Worm (Caenorhabditis elegans): ENCODE data around the gene gst-7.
"Not testable (repeated sequence)": the region's sequence is repeated elsewhere in the genome, so short reads cannot be mapped to it uniquely, and the experiment has no call there.

gst-7 gene

ce11 chrII:4891012-4891775 lies 9.3 kb downstream of the gst-7 start, which contains the start of gene gst-9:
Gene gst-9, plus strand, starts transcription at chrII:4891585.
- TF ChIP-seq dao-5 (tag; optimal IDR thresholded peaks at IDR 0.05) (no peak), him-1 (tag; optimal IDR thresholded peaks at IDR 0.05) (no peak), W03F9.2 (tag; optimal IDR thresholded peaks at IDR 0.05) (no peak)

DNA sequence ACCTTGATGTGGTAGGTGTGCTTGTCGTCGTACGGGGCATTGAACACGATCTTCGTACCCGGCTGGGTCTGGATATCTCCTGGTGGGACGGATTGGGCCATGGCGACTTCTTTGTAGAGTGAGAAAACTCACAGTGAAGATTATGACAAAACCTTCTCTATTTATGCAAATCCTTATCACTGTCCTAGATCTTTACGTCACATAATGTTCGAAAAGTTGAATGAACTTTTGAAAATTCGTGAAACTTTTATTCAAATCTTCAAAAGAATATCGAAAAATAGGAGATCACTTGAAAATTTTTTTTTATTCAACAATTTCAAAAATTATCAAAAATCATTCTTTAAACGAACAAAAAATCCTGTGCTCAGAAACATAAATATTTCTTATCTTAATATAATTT lies 10.7 kb downstream of the gst-7 start, which contains the start of gene msp-33:
Gene msp-33 (minus strand): TSS at position 101 of the 400 bp plus-strand sequence.
- no peak for TF ChIP-seq W03F9.2 (tag; optimal IDR thresholded peaks at IDR 0.05)
- TF ChIP-seq him-1 (tag; optimal IDR thresholded peaks at IDR 0.05) = no peak
- no peak for TF ChIP-seq dao-5 (tag; optimal IDR thresholded peaks at IDR 0.05)

- not testable (repeated sequence) for TF ChIP-seq dao-5, him-1, W03F9.2 (tag; optimal IDR thresholded peaks at IDR 0.05)
These were observed 16.7 kb downstream of the gst-7 start, which contains the start of gene msp-32 for ce11 chrII:4898529-4898928. Gene msp-32, plus strand, starts transcription at chrII:4898829.

ce11 chrII:4902035-4902434 lies 20.2 kb downstream of the gst-7 start, which contains the start of gene R05F9.9:
Gene R05F9.9, minus strand, starts transcription at chrII:4902100.
- TF ChIP-seq W03F9.2 (tag; optimal IDR thresholded peaks at IDR 0.05) = no peak
- TF ChIP-seq dao-5 (tag; optimal IDR thresholded peaks at IDR 0.05) = no peak
- no peak for TF ChIP-seq him-1 (tag; optimal IDR thresholded peaks at IDR 0.05)

DNA sequence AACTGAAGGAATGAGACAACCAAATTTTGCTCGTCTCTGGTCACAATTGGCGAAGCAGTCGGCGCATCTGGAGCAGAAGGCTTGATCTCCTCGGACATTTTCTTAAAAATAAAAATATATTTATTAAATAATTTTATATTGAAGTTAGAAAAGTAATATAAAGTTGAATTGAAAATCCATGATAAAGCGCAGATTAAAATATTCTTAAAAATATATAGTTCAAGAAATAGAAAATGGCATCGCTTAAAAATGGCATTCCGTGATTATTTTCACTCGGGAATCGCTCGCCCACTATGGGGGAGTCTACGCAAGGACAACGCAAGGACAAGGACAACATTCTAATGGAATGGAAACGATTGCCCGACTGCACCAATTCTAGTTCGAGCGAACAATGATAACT lies 21.8 kb downstream of the gst-7 start, which contains the start of gene sgt-1:
Gene sgt-1 (minus strand): TSS at position 101 of the 400 bp plus-strand sequence.
- not testable (repeated sequence) for TF ChIP-seq dao-5, W03F9.2, him-1 (tag; optimal IDR thresholded peaks at IDR 0.05)

- TF ChIP-seq dao-5 (tag; optimal IDR thresholded peaks at IDR 0.05) (no peak), W03F9.2 (tag; optimal IDR thresholded peaks at IDR 0.05) (peak; percentile 88)
These were observed 22.4 kb downstream of the gst-7 start for ce11 chrII:4904277-4904676.

ce11 chrII:4904778-4905177 lies 22.9 kb downstream of the gst-7 start, which contains the start of gene btbd-10:
Gene btbd-10, plus strand, starts transcription at chrII:4905008.
- TF ChIP-seq him-1 (tag; optimal IDR thresholded peaks at IDR 0.05) (no peak), dao-5 (tag; optimal IDR thresholded peaks at IDR 0.05) (no peak), W03F9.2 (tag; optimal IDR thresholded peaks at IDR 0.05) (no peak)

DNA sequence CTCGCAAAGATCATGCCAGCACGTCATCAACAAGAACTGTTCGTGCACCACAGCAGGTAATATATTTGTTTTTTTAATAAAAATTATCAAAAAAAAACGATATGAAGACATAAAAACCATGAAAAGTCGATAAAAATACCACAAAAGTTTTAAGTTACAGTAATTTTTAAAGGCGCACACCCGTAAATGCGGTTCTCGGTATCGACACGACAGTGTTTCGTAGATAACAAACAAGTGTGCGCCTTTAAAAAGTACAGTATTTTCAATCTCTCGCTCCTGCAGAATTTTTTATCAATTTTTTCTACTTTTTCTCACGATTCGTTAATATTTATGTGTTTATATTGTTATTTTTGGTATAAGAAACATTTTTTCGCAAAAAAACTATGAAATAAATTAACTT lies 23.5 kb downstream of the gst-7 start:
- no peak for TF ChIP-seq W03F9.2 (tag; optimal IDR thresholded peaks at IDR 0.05)
- no peak for TF ChIP-seq dao-5 (tag; optimal IDR thresholded peaks at IDR 0.05)
- no peak for TF ChIP-seq him-1 (tag; optimal IDR thresholded peaks at IDR 0.05)

DNA sequence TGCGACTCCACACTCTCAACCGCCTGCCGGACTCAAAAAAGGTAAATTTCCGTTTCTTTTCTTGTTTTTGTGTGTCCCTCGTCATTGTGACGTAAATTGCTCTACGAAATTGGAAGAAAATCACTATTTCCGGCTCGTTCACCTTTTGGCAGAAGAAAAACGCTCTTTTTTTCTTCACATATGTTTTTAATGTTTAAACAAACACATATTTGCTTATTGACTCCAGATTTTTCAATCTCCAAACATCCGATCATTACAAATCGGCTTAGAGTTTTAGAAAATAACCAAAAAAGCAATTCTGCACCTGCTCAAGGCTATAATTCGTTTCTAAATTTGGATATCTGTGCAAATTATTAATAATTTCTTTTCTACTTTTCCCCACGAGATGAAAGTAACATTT lies 24.0 kb downstream of the gst-7 start:
- no peak for TF ChIP-seq dao-5 (tag; optimal IDR thresholded peaks at IDR 0.05)
- no peak for TF ChIP-seq W03F9.2 (tag; optimal IDR thresholded peaks at IDR 0.05)
- no peak for TF ChIP-seq him-1 (tag; optimal IDR thresholded peaks at IDR 0.05)

- TF ChIP-seq W03F9.2 (tag; optimal IDR thresholded peaks at IDR 0.05) (no peak), him-1 (tag; optimal IDR thresholded peaks at IDR 0.05) (no peak)
These were observed 26.3 kb downstream of the gst-7 start for ce11 chrII:4908160-4908559.

DNA sequence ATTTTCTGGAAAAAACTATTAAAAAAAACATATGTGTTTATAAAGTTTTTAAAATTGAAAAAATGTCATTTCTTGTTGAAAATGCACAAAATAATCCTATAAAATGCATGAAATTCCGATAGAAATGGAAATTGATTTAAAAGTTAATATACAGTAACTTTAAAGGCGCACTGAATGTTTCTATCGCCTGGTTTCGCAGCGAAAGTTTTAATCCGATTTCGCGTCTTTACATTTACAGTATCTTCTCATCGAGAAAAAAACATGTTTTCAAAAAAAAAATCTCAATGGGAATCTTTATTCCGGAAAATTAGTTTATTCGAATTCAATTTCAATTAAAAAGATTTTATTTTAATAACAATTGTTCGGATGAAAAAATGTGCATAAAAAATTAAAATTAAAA lies 32.4 kb downstream of the gst-7 start, which contains the start of gene R05F9.11:
Gene R05F9.11 (minus strand): TSS at position 5 of the 400 bp plus-strand sequence.
- no peak for TF ChIP-seq W03F9.2 (tag; optimal IDR thresholded peaks at IDR 0.05)
- no peak for TF ChIP-seq dao-5 (tag; optimal IDR thresholded peaks at IDR 0.05)
- no peak for TF ChIP-seq him-1 (tag; optimal IDR thresholded peaks at IDR 0.05)

ce11 chrII:4915572-4915971 lies 33.7 kb downstream of the gst-7 start:
- TF ChIP-seq him-1 (tag; optimal IDR thresholded peaks at IDR 0.05) = no peak

DNA sequence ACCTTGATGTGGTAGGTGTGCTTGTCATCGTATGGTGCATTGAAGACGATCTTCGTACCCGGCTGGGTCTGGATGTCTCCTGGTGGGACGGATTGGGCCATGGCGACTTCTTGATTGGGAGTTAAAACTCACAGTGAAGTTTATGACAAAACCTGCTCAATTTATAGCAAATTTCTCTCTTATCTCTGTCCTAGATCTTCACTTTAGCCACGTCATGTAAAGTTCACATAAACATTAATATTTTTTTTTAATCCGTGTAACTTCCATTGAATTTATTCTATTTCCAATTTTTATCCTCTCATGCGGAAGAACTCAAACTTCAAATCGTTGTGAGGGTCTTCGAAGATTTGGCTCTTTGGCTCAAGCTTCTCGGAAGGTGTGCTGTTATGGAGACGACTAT lies 34.6 kb downstream of the gst-7 start, which contains the start of gene msp-31:
Gene msp-31 (minus strand): TSS at position 101 of the 400 bp plus-strand sequence.
- not testable (repeated sequence) for TF ChIP-seq him-1, W03F9.2, dao-5 (tag; optimal IDR thresholded peaks at IDR 0.05)

DNA sequence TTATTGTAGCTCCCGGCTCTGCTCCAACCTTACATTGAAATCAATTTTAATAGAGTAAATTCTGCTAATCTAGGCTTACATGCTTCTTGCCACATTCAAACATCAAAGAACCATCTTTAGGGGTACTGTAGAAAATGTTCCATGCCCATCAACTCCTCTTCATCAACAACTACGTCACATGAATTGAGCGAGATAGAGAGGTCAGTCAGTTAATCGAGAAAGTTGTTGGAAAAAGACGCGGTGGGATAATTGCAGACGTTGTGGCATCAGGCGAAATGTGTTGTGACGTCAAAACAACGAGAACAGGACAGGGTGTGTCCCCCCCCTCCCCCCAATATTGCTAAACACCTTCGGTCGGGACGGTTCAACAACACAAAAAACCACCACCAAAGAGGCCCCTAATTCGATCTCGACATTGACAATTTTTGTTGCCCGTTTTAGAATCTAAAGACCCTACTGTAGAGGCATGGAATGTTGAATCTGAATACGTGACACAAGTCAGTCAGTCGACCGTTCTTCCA lies 36.7 kb downstream of the gst-7 start:
- TF ChIP-seq W03F9.2 (tag; optimal IDR thresholded peaks at IDR 0.05) (no peak), dao-5 (tag; optimal IDR thresholded peaks at IDR 0.05) (no peak), him-1 (tag; optimal IDR thresholded peaks at IDR 0.05) (no peak)
